Fruit fly (Drosophila melanogaster): ENCODE results near the gene BobA.
A peak's percentile ranks its signal among the peaks of the same experiment; 100 is the strongest.

BobA gene

DNA sequence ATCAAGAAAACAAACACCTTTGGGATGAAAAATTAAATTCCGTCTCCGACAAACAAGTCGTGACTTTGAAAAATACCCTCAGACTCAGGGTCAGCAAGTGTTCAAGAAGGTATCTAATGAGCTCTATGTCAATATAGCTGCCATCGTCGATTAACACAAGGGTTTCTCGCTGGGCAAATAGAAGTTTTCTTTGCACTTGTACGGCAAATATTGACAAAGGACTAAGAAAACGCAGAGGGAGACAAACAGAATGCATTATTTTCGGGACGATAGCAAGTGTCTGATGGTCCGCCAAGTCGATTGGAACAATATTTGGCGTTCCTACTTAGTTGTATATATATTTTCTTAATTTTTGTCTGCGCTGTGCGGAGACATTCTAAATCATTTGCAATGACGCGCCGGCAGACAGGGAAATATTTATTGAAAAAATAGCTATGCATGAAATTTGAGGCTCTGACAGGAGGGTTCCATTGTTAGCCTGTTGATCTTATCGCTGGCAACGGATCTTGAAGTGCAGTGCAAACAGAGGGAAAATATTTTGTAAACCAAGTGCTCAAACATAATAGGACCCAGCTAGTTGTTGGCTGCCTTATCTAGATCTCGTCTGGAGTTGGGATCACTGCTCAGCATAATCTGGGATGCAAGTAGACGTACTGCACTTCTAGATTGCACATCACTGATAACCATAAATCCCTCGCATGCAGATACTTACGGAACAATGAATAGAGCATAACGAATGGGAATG lies 10.5 kb upstream of the BobA start (continued):
- TF ChIP-seq CG9727 (GFP tag; optimal IDR thresholded peaks at IDR 0.05): peak; percentile 90
- TF ChIP-seq CG2199 (GFP tag; IDR thresholded peaks at IDR 0.05): 0 out of 3 replicates have a peak, but pooled peaks have one; percentile 51
- TF ChIP-seq chn (GFP tag; optimal IDR thresholded peaks at IDR 0.05): peak; percentile 15
- peak; percentile 85 for TF ChIP-seq CG7745 (tag; optimal IDR thresholded peaks at IDR 0.05)
- TF ChIP-seq unpg (GFP tag; optimal IDR thresholded peaks at IDR 0.05): peak; percentile 24
- TF ChIP-seq Pdp1 (GFP tag; optimal IDR thresholded peaks at IDR 0.05): peak in 1 of 2 experiments; percentile 39
- peak; percentile 16 for TF ChIP-seq CG33213 (GFP tag; optimal IDR thresholded peaks at IDR 0.05)
- TF ChIP-seq Ets65A (GFP tag): peak; percentile 48
- TF ChIP-seq Hr51 (GFP tag; optimal IDR thresholded peaks at IDR 0.05): peak in 1 of 2 experiments; percentile 35
- no peak for TF ChIP-seq CG2120 (GFP tag; optimal IDR thresholded peaks at IDR 0.05)
- TF ChIP-seq CG33557 (GFP tag; optimal IDR thresholded peaks at IDR 0.05): peak; percentile 86
- TF ChIP-seq dpn (GFP tag; optimal IDR thresholded peaks at IDR 0.05): peak in 1 of 2 experiments; percentile 20
- TF ChIP-seq pfk (GFP tag; optimal IDR thresholded peaks at IDR 0.05): peak; percentile 9
- TF ChIP-seq sens (GFP tag): peak; percentile 93
- peak; percentile 51 for TF ChIP-seq CG11398 (GFP tag; optimal IDR thresholded peaks at IDR 0.05)
- TF ChIP-seq ac (GFP tag; optimal IDR thresholded peaks at IDR 0.05): peak; percentile 98
- TF ChIP-seq CG15479 (GFP tag; optimal IDR thresholded peaks at IDR 0.05): peak; percentile 99
- TF ChIP-seq NC2α (GFP tag; optimal IDR thresholded peaks at IDR 0.05): peak; percentile 14
- TF ChIP-seq gem (tag; optimal IDR thresholded peaks at IDR 0.05): peak; percentile 46
- no peak for TF ChIP-seq sna (GFP tag; IDR thresholded peaks at IDR 0.05; ENCODE audit: partially characterized antibody)
- peak; percentile 13 for TF ChIP-seq CoRest (tag; optimal IDR thresholded peaks at IDR 0.05)
- peak; percentile 18 for TF ChIP-seq HLHmδ (GFP tag; optimal IDR thresholded peaks at IDR 0.05)
- peak; percentile 50 for TF ChIP-seq CG6254 (GFP tag; optimal IDR thresholded peaks at IDR 0.05)
- TF ChIP-seq CG3726 (GFP tag; IDR thresholded peaks at IDR 0.05): no peak
- TF ChIP-seq zen (tag; optimal IDR thresholded peaks at IDR 0.05): peak; percentile 97
- peak; percentile 35 for TF ChIP-seq D19A (tag; optimal IDR thresholded peaks at IDR 0.05)
- TF ChIP-seq scrt (GFP tag; optimal IDR thresholded peaks at IDR 0.05): no peak
- TF ChIP-seq gcm (GFP tag; optimal IDR thresholded peaks at IDR 0.05): peak; percentile 40
- peak; percentile 24 for TF ChIP-seq tio (GFP tag; optimal IDR thresholded peaks at IDR 0.05)
- no peak for TF ChIP-seq Fer1 (GFP tag; optimal IDR thresholded peaks at IDR 0.05)
- TF ChIP-seq trem (tag; optimal IDR thresholded peaks at IDR 0.05): peak; percentile 42
- TF ChIP-seq Lhr (GFP tag; optimal IDR thresholded peaks at IDR 0.05): peak; percentile 39
- peak; percentile 9 for TF ChIP-seq CG12391 (tag; optimal IDR thresholded peaks at IDR 0.05)
- TF ChIP-seq CG11723 (GFP tag; optimal IDR thresholded peaks at IDR 0.05): peak; percentile 39
- no peak for TF ChIP-seq Hr39 (optimal IDR thresholded peaks at IDR 0.05)
- TF ChIP-seq sc (optimal IDR thresholded peaks at IDR 0.05): no peak
- peak; percentile 57 for TF ChIP-seq sc (GFP tag; optimal IDR thresholded peaks at IDR 0.05)
- TF ChIP-seq CG16815 (GFP tag; optimal IDR thresholded peaks at IDR 0.05): peak; percentile 2
- TF ChIP-seq Mes4 (GFP tag; optimal IDR thresholded peaks at IDR 0.05): peak; percentile 6
- TF ChIP-seq dimm (GFP tag; IDR thresholded peaks at IDR 0.05): no peak
- peak; percentile 42 for TF ChIP-seq CG17829 (tag; optimal IDR thresholded peaks at IDR 0.05)
- TF ChIP-seq CG11456 (GFP tag; IDR thresholded peaks at IDR 0.05): no peak
- TF ChIP-seq D (optimal IDR thresholded peaks at IDR 0.05): peak; percentile 65
- peak; percentile 47 for TF ChIP-seq D (GFP tag; optimal IDR thresholded peaks at IDR 0.05)
- TF ChIP-seq gsb-n (tag; optimal IDR thresholded peaks at IDR 0.05): peak; percentile 36
- peak; percentile 21 for TF ChIP-seq Atf-2 (GFP tag; optimal IDR thresholded peaks at IDR 0.05)
- no peak for TF ChIP-seq Dfd (GFP tag; optimal IDR thresholded peaks at IDR 0.05)
- TF ChIP-seq Ravus (GFP tag; IDR thresholded peaks at IDR 0.05): no peak
- no peak for TF ChIP-seq CG10431 (GFP tag; optimal IDR thresholded peaks at IDR 0.05)
